Worm (Caenorhabditis elegans) whole organism, L2 larva: ENCODE data around the gene Y46E12A.3.

Experiments
- aly-2 ChIP-seq: fragments of 150-350 bp; optimal IDR thresholded peaks from 2 replicates; lab custom pipeline; 2014; ENCODE audit warnings: missing biosample characterization, missing genetic modification characterization
- ama-1 ChIP-seq: fragments of 150-350 bp; optimal IDR thresholded peaks from 2 replicates; lab custom pipeline; 2018; ENCODE audit warnings: inconsistent platforms
- egl-27 ChIP-seq: sonication (generic microtip); optimal IDR thresholded peaks from 3 replicates; lab custom pipeline; 2017; ENCODE audit warnings: missing biosample characterization, missing genetic modification reagents, missing genetic modification characterization
- mab-5 ChIP-seq: fragments of 150-350 bp; optimal IDR thresholded peaks from 2 replicates; lab custom pipeline; 2014; ENCODE audit warnings: missing biosample characterization, missing genetic modification characterization
- mdl-1 ChIP-seq, 2 experiments: fragments of 150-350 bp in 1 of 2; sonication (generic microtip) in 1 of 2; optimal IDR thresholded peaks; 2 replicates each; lab custom pipeline; 2017; ENCODE audit warnings: missing biosample characterization in 2 of 2, missing genetic modification characterization in 2 of 2
- skn-1 ChIP-seq: sonication (generic microtip); optimal IDR thresholded peaks from 2 replicates; lab custom pipeline; 2017; ENCODE audit warnings: missing biosample characterization, missing genetic modification characterization
- snpc-4 ChIP-seq: fragments of 150-350 bp; optimal IDR thresholded peaks from 2 replicates; lab custom pipeline; 2014; ENCODE audit warnings: missing biosample characterization, missing genetic modification characterization
- unc-62 ChIP-seq: fragments of 150-350 bp; optimal IDR thresholded peaks from 2 replicates; lab custom pipeline; 2014; ENCODE audit warnings: missing biosample characterization, missing genetic modification reagents, missing genetic modification characterization
- ztf-11 ChIP-seq: sonication (generic microtip); optimal IDR thresholded peaks from 2 replicates; lab custom pipeline; 2017; ENCODE audit warnings: missing biosample characterization, missing genetic modification characterization

DNA sequence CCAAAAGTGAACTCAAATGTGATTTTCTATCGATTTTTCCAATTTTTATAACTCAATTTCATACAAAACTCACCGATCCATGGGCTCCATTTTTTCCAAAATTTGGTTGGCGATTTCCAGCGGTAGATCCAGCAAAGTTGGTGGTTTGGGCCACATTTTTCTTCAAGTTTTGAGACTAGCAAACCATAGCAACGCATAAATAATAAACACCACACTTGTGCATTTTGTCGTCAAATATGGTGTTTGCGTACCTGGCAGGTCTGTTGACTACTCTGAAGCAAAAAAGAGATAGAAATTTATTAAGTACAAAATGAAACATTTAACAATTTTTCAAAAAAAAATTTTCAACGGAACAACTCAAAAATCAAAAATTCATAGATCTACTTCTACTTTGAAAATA lies 49.4 kb downstream of the Y46E12A.3 start:
- TF ChIP-seq ztf-11 (tag; lab: Kevin White, UChicago) (no peak), egl-27 (no peak), mdl-1 (tag; optimal IDR thresholded peaks at IDR 0.05; lab: Kevin White, UChicago) (no peak), skn-1 (tag; lab: Kevin White, UChicago) (no peak), unc-62 (no peak), mab-5 (no peak), aly-2 (tag; lab: Kevin White, UChicago) (no peak), snpc-4 (tag; lab: Kevin White, UChicago) (no peak), ama-1 (no peak)
